Worm (Caenorhabditis elegans) whole organism, L2 larva: ENCODE results near the gene acdh-6.

ENCODE experiments used
- nhr-11 ChIP-seq: fragments of 150-350 bp; optimal IDR thresholded peaks from 2 replicates; lab custom pipeline; 2014; ENCODE audit warnings: missing biosample characterization, missing genetic modification characterization
- zag-1 ChIP-seq: fragments of 150-350 bp; optimal IDR thresholded peaks from 2 replicates; lab custom pipeline; 2014; ENCODE audit warnings: missing biosample characterization, missing genetic modification characterization

DNA sequence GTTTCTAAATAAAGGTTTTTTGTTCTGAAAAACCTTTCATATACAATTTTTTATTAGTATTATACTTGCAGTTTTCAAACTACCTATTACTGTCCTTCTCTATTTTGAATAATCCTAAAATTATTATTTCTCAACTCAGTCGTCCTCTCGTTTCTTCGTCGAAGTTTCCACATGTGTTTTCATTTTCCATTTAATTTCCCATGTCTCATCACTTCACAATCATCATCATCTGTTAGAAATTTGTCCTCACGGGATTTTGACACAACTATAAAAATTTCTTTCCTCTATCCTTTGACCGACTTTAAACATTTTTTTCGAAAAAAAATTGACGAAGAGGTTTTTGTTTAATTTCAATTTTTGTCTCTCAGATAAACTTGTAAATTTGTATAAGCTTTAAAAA, 25.5 kb upstream of the acdh-6 start:
- TF ChIP-seq nhr-11 (tag; lab: Kevin White, UChicago) (no peak), zag-1 (tag; lab: Kevin White, UChicago) (no peak)
